Worm (Caenorhabditis elegans) whole organism, L4 larva: ENCODE measurements around the gene itr-1.

Source experiments
- T26A8.4 ChIP-seq: fragments of 200-800 bp; sonication (Bioruptor generic); IDR thresholded peaks from 2 replicates; pipeline ENCODE4 v1.3.6; 2022; ENCODE audit warnings: missing genetic modification characterization, missing compliant biosample characterization
- ZK337.2 ChIP-seq: fragments of 200-800 bp; sonication (Bioruptor generic); IDR thresholded peaks from 2 replicates; pipeline ENCODE4 v1.3.6; 2022; ENCODE audit warnings: missing genetic modification reagents, missing genetic modification characterization, missing compliant biosample characterization
- dpl-1 ChIP-seq: fragments of 150-350 bp; optimal IDR thresholded peaks from 2 replicates; lab custom pipeline; 2014; ENCODE audit warnings: missing biosample characterization, missing genetic modification reagents, missing genetic modification characterization
- dve-1 ChIP-seq: sonication (generic microtip); optimal IDR thresholded peaks from 2 replicates; lab custom pipeline; 2017; ENCODE audit warnings: antibody characterized with exemption, mild to moderate bottlenecking, missing genetic modification characterization, missing compliant biosample characterization; ENCODE audit not compliant: insufficient read depth
- hmg-1.1 ChIP-seq: fragments of 200-800 bp; sonication (Bioruptor generic); IDR thresholded peaks from 2 replicates; pipeline ENCODE4 v1.3.6; 2022; ENCODE audit warnings: missing genetic modification reagents, missing genetic modification characterization, missing compliant biosample characterization
- lsy-2 ChIP-seq, 2 experiments: fragments of 150-350 bp in 1 of 2; sonication (generic microtip) in 1 of 2; optimal IDR thresholded peaks; 2 replicates each; lab custom pipeline; 2014 to 2017; ENCODE audit warnings: missing biosample characterization in 2 of 2, missing genetic modification characterization in 2 of 2
- nhr-237 ChIP-seq: sonication (generic microtip); optimal IDR thresholded peaks from 2 replicates; lab custom pipeline; 2017; ENCODE audit warnings: missing biosample characterization, missing genetic modification characterization
- nhr-6 ChIP-seq: fragments of 150-350 bp; optimal IDR thresholded peaks from 2 replicates; lab custom pipeline; 2014; ENCODE audit warnings: missing biosample characterization, missing genetic modification characterization
- snpc-4 ChIP-seq: fragments of 150-350 bp; optimal IDR thresholded peaks from 2 replicates; lab custom pipeline; 2014; ENCODE audit warnings: missing biosample characterization, missing genetic modification characterization
- unc-130 ChIP-seq: sonication (generic microtip); optimal IDR thresholded peaks from 2 replicates; lab custom pipeline; 2016; ENCODE audit warnings: missing genetic modification reagents, missing genetic modification characterization, missing compliant biosample characterization
- zag-1 ChIP-seq: fragments of 150-350 bp; optimal IDR thresholded peaks from 2 replicates; lab custom pipeline; 2014; ENCODE audit warnings: missing biosample characterization, missing genetic modification characterization

DNA sequence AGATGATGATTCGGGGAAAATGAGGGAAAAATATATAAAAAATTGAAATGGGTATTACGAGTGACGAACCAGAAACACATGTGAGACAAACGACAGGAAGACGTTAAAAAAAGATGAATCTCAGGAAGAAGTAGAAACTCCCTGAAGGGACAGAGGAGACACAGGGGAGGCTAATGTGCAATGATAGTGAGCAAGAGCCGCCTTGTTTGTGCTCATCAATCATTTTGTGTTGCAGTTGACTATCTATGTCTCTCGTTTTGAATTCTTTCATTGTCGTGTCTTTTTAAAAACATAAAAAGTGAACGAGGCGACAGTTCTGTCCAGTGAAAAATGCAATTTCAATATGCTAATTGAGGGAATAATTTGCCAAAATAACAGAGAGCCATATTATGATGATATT lies 49.9 kb downstream of the itr-1 start:
- TF ChIP-seq nhr-237 (tag; lab: Kevin White, UChicago): no peak
- TF ChIP-seq dpl-1 (GFP tag; lab: Kevin White, UChicago): no peak
- no peak for TF ChIP-seq T26A8.4 (GFP tag; lab: Robert Waterston, UW)
- TF ChIP-seq zag-1: no peak
- no peak for TF ChIP-seq snpc-4
- no peak for TF ChIP-seq unc-130
- TF ChIP-seq hmg-1.1: no peak
- TF ChIP-seq ZK337.2: no peak
- TF ChIP-seq dve-1 (tag; lab: Kevin White, UChicago): no peak
- no peak for TF ChIP-seq nhr-6 (tag; lab: Kevin White, UChicago)
- TF ChIP-seq lsy-2 (tag; optimal IDR thresholded peaks at IDR 0.05; lab: Kevin White, UChicago): no peak
